Fruit fly (Drosophila melanogaster) Kc167 (cell line): ENCODE data around the gene dome.

Experiments used
- Myc ChIP-seq: fragments of >200 bp; optimal IDR thresholded peaks from 2 replicates; lab custom pipeline; 2017; ENCODE audit warnings: missing external identifiers
- h ChIP-seq: fragments of >200 bp; optimal IDR thresholded peaks from 3 replicates; lab custom pipeline; 2018; ENCODE audit warnings: missing external identifiers
- insv ChIP-seq: fragments of >200 bp; optimal IDR thresholded peaks from 3 replicates; lab custom pipeline; 2018; ENCODE audit warnings: missing external identifiers
- psq ChIP-seq: fragments of >200 bp; optimal IDR thresholded peaks from 2 replicates; lab custom pipeline; 2017; ENCODE audit warnings: missing external identifiers

DNA sequence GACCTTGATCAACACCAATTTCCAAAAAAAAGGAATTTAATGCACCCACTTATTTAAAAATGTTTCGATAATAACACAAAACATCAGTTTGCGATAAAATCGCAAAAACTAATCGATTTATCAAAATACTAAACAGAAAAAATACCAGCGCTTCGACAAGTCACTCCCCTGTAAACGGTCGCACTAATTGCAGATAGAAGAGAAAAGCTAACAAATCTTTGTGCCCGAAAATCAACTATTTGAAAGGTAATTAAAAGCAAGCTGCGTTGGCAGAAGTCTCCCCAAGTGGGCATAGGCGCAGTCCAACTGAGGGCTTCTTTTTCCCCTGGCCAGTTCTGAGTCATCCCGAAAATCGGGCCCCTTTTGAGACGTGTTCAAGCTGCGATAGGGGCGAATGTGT, 47.5 kb upstream of the dome start, which contains the start of gene AP-1-2beta:
- no peak for TF ChIP-seq Myc
- TF ChIP-seq h, result no peak
- TF ChIP-seq psq (lab: Kevin White, UChicago), result no peak
- TF ChIP-seq insv (lab: Kevin White, UChicago), result no peak
